Worm (Caenorhabditis elegans) whole organism, early embryonic: ENCODE results near the gene pcp-5.

Experiments
- F13C5.2 ChIP-seq: sonication (generic microtip); optimal IDR thresholded peaks from 2 replicates; lab custom pipeline; 2017; ENCODE audit warnings: mild to moderate bottlenecking, missing genetic modification characterization, inconsistent platforms, missing compliant biosample characterization
- flt-1 ChIP-seq: fragments of 200-800 bp; sonication (Bioruptor generic); IDR thresholded peaks from 2 replicates; pipeline ENCODE4 v1.3.6; 2022; ENCODE audit warnings: missing genetic modification characterization, missing compliant biosample characterization
- pes-1 ChIP-seq: fragments of 200-800 bp; sonication (Bioruptor generic); IDR thresholded peaks from 2 replicates; pipeline ENCODE4 v1.3.6; 2022; ENCODE audit warnings: missing genetic modification reagents, missing genetic modification characterization, missing compliant biosample characterization
- scrt-1 ChIP-seq: fragments of 200-800 bp; sonication (Bioruptor generic); IDR thresholded peaks from 2 replicates; pipeline ENCODE4 v1.3.6; 2022; ENCODE audit warnings: missing genetic modification characterization, missing compliant biosample characterization
- sea-1 ChIP-seq: fragments of 200-800 bp; sonication (Bioruptor generic); conservative IDR thresholded peaks from 2 replicates; pipeline ENCODE4 v1.3.6; 2022; ENCODE audit warnings: missing genetic modification characterization, missing compliant biosample characterization
- tra-4 ChIP-seq: sonication (generic microtip); optimal IDR thresholded peaks from 2 replicates; lab custom pipeline; 2017; ENCODE audit warnings: missing genetic modification characterization, missing compliant biosample characterization

DNA sequence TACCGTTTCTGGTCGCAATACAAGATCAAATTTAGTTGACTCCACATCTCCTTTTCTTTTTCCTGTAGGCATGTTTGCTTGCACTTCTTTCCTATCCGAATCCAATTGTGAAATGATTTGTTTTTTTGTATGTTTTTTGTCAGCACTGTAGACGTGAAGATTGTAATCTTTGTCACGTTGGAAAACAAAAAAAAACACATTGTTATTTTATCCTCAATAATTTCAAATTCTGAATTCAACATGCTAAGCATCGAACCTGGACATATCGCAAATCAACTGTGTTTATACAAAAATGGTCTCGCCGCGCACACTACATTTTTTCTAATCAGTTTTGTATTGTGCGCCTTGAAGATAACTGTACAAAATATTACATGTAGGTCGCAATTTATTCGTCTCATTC lies 6.1 kb upstream of the pcp-5 start, which contains the start of gene ZK688.12:
- no peak for TF ChIP-seq flt-1 (GFP tag; lab: Robert Waterston, UW)
- TF ChIP-seq F13C5.2 (tag; lab: Kevin White, UChicago) = no peak
- TF ChIP-seq sea-1 (GFP tag; lab: Robert Waterston, UW) = no peak
- no peak for TF ChIP-seq scrt-1 (GFP tag; lab: Robert Waterston, UW)
- TF ChIP-seq tra-4 (tag; lab: Kevin White, UChicago) = no peak
- TF ChIP-seq pes-1 (GFP tag; lab: Robert Waterston, UW) = no peak
